Fruit fly (Drosophila melanogaster): ENCODE measurements around the gene CG15258.

The CG15258 gene

DNA sequence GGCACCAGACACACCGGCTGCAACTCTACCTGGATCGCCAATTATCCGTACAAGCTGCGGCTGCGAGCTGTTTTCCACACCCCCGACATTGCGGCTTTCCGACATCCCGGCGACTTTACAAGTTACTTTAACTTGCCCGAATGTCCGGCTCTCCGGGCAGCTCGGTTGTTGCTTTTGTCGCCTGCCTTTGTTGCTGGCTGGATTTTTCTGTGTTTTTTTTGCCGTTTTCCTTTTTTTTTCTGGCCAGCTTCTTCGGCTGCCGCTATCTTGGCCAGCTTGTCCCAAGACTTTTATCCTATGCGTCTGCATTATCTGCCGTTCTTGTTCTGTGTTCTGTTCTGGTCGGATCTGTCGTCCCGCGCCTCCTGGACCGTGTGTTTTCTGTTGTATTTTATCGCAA lies 44.5 kb upstream of the CG15258 start:
- TF ChIP-seq lola (GFP tag; optimal IDR thresholded peaks at IDR 0.05) (no peak), woc (GFP tag; optimal IDR thresholded peaks at IDR 0.05) (no peak), CG9705 (GFP tag; optimal IDR thresholded peaks at IDR 0.05) (no peak), OdsH (GFP tag; optimal IDR thresholded peaks at IDR 0.05) (no peak), tai (GFP tag; optimal IDR thresholded peaks at IDR 0.05) (no peak), Abd-B (GFP tag; optimal IDR thresholded peaks at IDR 0.05) (no peak), GATAd (GFP tag; optimal IDR thresholded peaks at IDR 0.05) (no peak), Myc (optimal IDR thresholded peaks at IDR 0.05) (no peak), Dfd (GFP tag; optimal IDR thresholded peaks at IDR 0.05) (no peak)

dm6 chr2L:15404540-15404939 lies 43.1 kb upstream of the CG15258 start:
- TF ChIP-seq woc (GFP tag; optimal IDR thresholded peaks at IDR 0.05) (no peak), Myc (optimal IDR thresholded peaks at IDR 0.05) (no peak), GATAd (GFP tag; optimal IDR thresholded peaks at IDR 0.05) (no peak), Dif (GFP tag; optimal IDR thresholded peaks at IDR 0.05; ENCODE audit: partially characterized antibody) (no peak), Rel (GFP tag; optimal IDR thresholded peaks at IDR 0.05) (no peak), Rel (tag; optimal IDR thresholded peaks at IDR 0.05) (no peak), Hnf4 (GFP tag; optimal IDR thresholded peaks at IDR 0.05) (no peak), usp (GFP tag; optimal IDR thresholded peaks at IDR 0.05) (no peak), dl (GFP tag; optimal IDR thresholded peaks at IDR 0.05; ENCODE audit: insufficient read depth in 1 of 2, partially characterized antibody in 2 of 2) (no peak), Hr78 (GFP tag; optimal IDR thresholded peaks at IDR 0.05) (no peak)

DNA sequence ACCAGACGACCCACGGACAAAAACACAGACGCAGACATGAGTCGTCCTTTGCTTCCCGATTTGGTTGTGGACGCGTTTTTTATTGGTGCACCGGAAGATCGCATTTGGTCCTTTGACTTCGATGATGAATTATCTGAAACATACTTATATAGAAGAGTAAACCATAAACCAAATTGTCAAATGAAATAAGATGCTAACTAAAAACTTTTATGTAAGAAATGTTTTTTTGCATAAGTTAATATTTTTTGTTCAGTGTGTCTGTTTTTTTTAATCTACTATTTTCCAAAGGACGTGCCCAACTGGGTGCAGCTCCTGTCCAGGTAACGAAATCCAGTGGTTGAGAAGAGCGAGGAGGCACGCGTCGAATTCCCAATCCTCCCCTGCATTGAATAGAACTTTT lies 40.4 kb upstream of the CG15258 start:
- no peak for TF ChIP-seq Dfd (GFP tag; optimal IDR thresholded peaks at IDR 0.05)
- no peak for TF ChIP-seq CG32264 (GFP tag; optimal IDR thresholded peaks at IDR 0.05)
- no peak for TF ChIP-seq Vsx2 (GFP tag; optimal IDR thresholded peaks at IDR 0.05; ENCODE audit: partially characterized antibody)
- no peak for TF ChIP-seq Dif (GFP tag; optimal IDR thresholded peaks at IDR 0.05; ENCODE audit: partially characterized antibody)
- TF ChIP-seq Myc (optimal IDR thresholded peaks at IDR 0.05): no peak
- TF ChIP-seq Hr78 (GFP tag; optimal IDR thresholded peaks at IDR 0.05): no peak
- TF ChIP-seq N (GFP tag; optimal IDR thresholded peaks at IDR 0.05): no peak
- TF ChIP-seq dl (GFP tag; optimal IDR thresholded peaks at IDR 0.05; ENCODE audit: insufficient read depth in 1 of 2, partially characterized antibody in 2 of 2): no peak
- TF ChIP-seq CrebA (GFP tag; optimal IDR thresholded peaks at IDR 0.05; ENCODE audit: borderline replicate concordance): no peak
- peak; percentile 3 for TF ChIP-seq OdsH (GFP tag; optimal IDR thresholded peaks at IDR 0.05)
- TF ChIP-seq CG9705 (GFP tag; optimal IDR thresholded peaks at IDR 0.05): no peak
- TF ChIP-seq Abd-B (GFP tag; optimal IDR thresholded peaks at IDR 0.05): no peak
- TF ChIP-seq Hnf4 (GFP tag; optimal IDR thresholded peaks at IDR 0.05): no peak
- TF ChIP-seq brk (GFP tag; optimal IDR thresholded peaks at IDR 0.05): peak; percentile 7
- no peak for TF ChIP-seq Hr83 (GFP tag; optimal IDR thresholded peaks at IDR 0.05; ENCODE audit: poor library complexity, severe bottlenecking)
- TF ChIP-seq foxo (GFP tag; optimal IDR thresholded peaks at IDR 0.05): peak in 1 of 2 experiments; percentile 55
- TF ChIP-seq sage (GFP tag; optimal IDR thresholded peaks at IDR 0.05): no peak
- TF ChIP-seq pan (optimal IDR thresholded peaks at IDR 0.05): no peak
- no peak for TF ChIP-seq rgr (GFP tag; optimal IDR thresholded peaks at IDR 0.05)
- peak; percentile 15 for TF ChIP-seq ey (GFP tag; optimal IDR thresholded peaks at IDR 0.05)
- peak; percentile 52 for TF ChIP-seq h (GFP tag; optimal IDR thresholded peaks at IDR 0.05)
- no peak for TF ChIP-seq usp (GFP tag; optimal IDR thresholded peaks at IDR 0.05)
- TF ChIP-seq dsf (GFP tag; optimal IDR thresholded peaks at IDR 0.05; ENCODE audit: borderline replicate concordance): no peak
- peak; percentile 18 for TF ChIP-seq Sp1 (GFP tag; optimal IDR thresholded peaks at IDR 0.05)
- no peak for TF ChIP-seq psq (GFP tag; optimal IDR thresholded peaks at IDR 0.05)
- TF ChIP-seq tai (GFP tag; optimal IDR thresholded peaks at IDR 0.05): no peak
- no peak for TF ChIP-seq jim (GFP tag; optimal IDR thresholded peaks at IDR 0.05)
- no peak for TF ChIP-seq Jra (GFP tag; optimal IDR thresholded peaks at IDR 0.05)
- TF ChIP-seq GATAd (GFP tag; optimal IDR thresholded peaks at IDR 0.05): no peak
- peak; percentile 37 for TF ChIP-seq HLH106 (tag; optimal IDR thresholded peaks at IDR 0.05)
- TF ChIP-seq sv (GFP tag; optimal IDR thresholded peaks at IDR 0.05): no peak
- no peak for TF ChIP-seq dmrt93B (GFP tag; optimal IDR thresholded peaks at IDR 0.05)
- no peak for TF ChIP-seq Mio (GFP tag; optimal IDR thresholded peaks at IDR 0.05)
- peak; percentile 22 for TF ChIP-seq woc (GFP tag; optimal IDR thresholded peaks at IDR 0.05)
- no peak for TF ChIP-seq Rel (GFP tag; optimal IDR thresholded peaks at IDR 0.05)
- TF ChIP-seq Rel (tag; optimal IDR thresholded peaks at IDR 0.05): no peak
- TF ChIP-seq fru (GFP tag; optimal IDR thresholded peaks at IDR 0.05): peak; percentile 54
- no peak for TF ChIP-seq br (GFP tag; optimal IDR thresholded peaks at IDR 0.05)
- no peak for TF ChIP-seq lola (GFP tag; optimal IDR thresholded peaks at IDR 0.05)

All from whole organism, wandering third instar larva.